Worm (Caenorhabditis elegans) whole organism, L4 larva: Measurements from ENCODE around the gene srz-101.

Experiments used
- Y105C5A.15 ChIP-seq: fragments of 200-800 bp; sonication (Bioruptor generic); IDR thresholded peaks from 2 replicates; pipeline ENCODE4 v1.3.6; 2022; ENCODE audit warnings: missing genetic modification characterization, missing compliant biosample characterization
- ceh-82 ChIP-seq: sonication (generic microtip); optimal IDR thresholded peaks from 2 replicates; lab custom pipeline; 2017; ENCODE audit warnings: missing biosample characterization, missing genetic modification characterization
- dmd-8 ChIP-seq: fragments of 200-800 bp; sonication (Bioruptor generic); IDR thresholded peaks from 2 replicates; pipeline ENCODE4 v1.3.6; 2022; ENCODE audit warnings: missing genetic modification characterization, missing compliant biosample characterization
- dmd-9 ChIP-seq: fragments of 200-800 bp; sonication (Bioruptor generic); IDR thresholded peaks from 2 replicates; pipeline ENCODE4 v1.3.6; 2022; ENCODE audit warnings: missing genetic modification reagents, missing genetic modification characterization, missing compliant biosample characterization
- hlh-30 ChIP-seq: sonication (generic microtip); optimal IDR thresholded peaks from 2 replicates; lab custom pipeline; 2017; ENCODE audit warnings: antibody characterized with exemption, mild to moderate bottlenecking, missing genetic modification characterization, missing compliant biosample characterization; ENCODE audit not compliant: insufficient read depth
- nhr-25 ChIP-seq: sonication (generic microtip); optimal IDR thresholded peaks from 2 replicates; lab custom pipeline; 2017; ENCODE audit warnings: missing genetic modification characterization, mild to moderate bottlenecking, missing compliant biosample characterization, antibody characterized with exemption, moderate library complexity, borderline replicate concordance; ENCODE audit not compliant: insufficient read depth
- set-16 ChIP-seq: fragments of 200-800 bp; sonication (Bioruptor generic); IDR thresholded peaks from 2 replicates; pipeline ENCODE4 v1.3.6; 2022; ENCODE audit warnings: missing genetic modification reagents, missing genetic modification characterization, missing compliant biosample characterization
- snpc-4 ChIP-seq: fragments of 150-350 bp; optimal IDR thresholded peaks from 2 replicates; lab custom pipeline; 2014; ENCODE audit warnings: missing biosample characterization, missing genetic modification characterization
- unc-39 ChIP-seq: sonication (generic microtip); optimal IDR thresholded peaks from 2 replicates; lab custom pipeline; 2017; ENCODE audit warnings: missing biosample characterization, missing genetic modification characterization
- zfp-2 ChIP-seq: sonication (generic microtip); optimal IDR thresholded peaks from 2 replicates; lab custom pipeline; 2016; ENCODE audit warnings: mild to moderate bottlenecking, missing genetic modification characterization, missing compliant biosample characterization

ce11 chrV:16699752-16700259, 5.2 kb downstream of the srz-101 start, which contains the start of gene Y70C5C.1:
- TF ChIP-seq dmd-8 (GFP tag; lab: Robert Waterston, UW) (no peak), snpc-4 (tag; lab: Kevin White, UChicago) (no peak), Y105C5A.15 (no peak), nhr-25 (no peak), unc-39 (no peak), hlh-30 (tag; lab: Kevin White, UChicago) (no peak), set-16 (no peak), ceh-82 (tag; lab: Kevin White, UChicago) (no peak), zfp-2 (tag; lab: Kevin White, UChicago) (no peak), dmd-9 (GFP tag; lab: Robert Waterston, UW) (no peak)
